Worm (Caenorhabditis elegans) whole organism, late embryonic: ENCODE results near the gene rgs-10.
"Not testable (repeated sequence)": the region's sequence is repeated elsewhere in the genome, so short reads cannot be mapped to it uniquely, and the experiment has no call there.

Experiments
- C08G9.2 ChIP-seq: sonication (generic microtip); optimal IDR thresholded peaks from 2 replicates; lab custom pipeline; 2016; ENCODE audit warnings: mild to moderate bottlenecking, missing genetic modification characterization, moderate library complexity, missing compliant biosample characterization
- F13H6.1 ChIP-seq: sonication (generic microtip); optimal IDR thresholded peaks from 2 replicates; lab custom pipeline; 2016; ENCODE audit warnings: missing genetic modification characterization, missing compliant biosample characterization
- K02D7.2 ChIP-seq: sonication (generic microtip); optimal IDR thresholded peaks from 2 replicates; lab custom pipeline; 2017; ENCODE audit warnings: mild to moderate bottlenecking, missing genetic modification characterization, missing compliant biosample characterization
- Y22D7AL.16 ChIP-seq: sonication (generic microtip); optimal IDR thresholded peaks from 2 replicates; lab custom pipeline; 2016; ENCODE audit warnings: missing genetic modification characterization, missing compliant biosample characterization
- ahr-1 ChIP-seq: sonication (generic microtip); optimal IDR thresholded peaks from 2 replicates; lab custom pipeline; 2016; ENCODE audit warnings: missing genetic modification characterization, missing compliant biosample characterization
- ama-1 ChIP-seq: fragments of 150-350 bp; optimal IDR thresholded peaks from 2 replicates; lab custom pipeline; 2014
- ceh-14 ChIP-seq: sonication (generic microtip); optimal IDR thresholded peaks from 2 replicates; lab custom pipeline; 2016; ENCODE audit warnings: missing genotype, missing genetic modification characterization, missing compliant biosample characterization
- ceh-18 ChIP-seq: sonication (generic microtip); optimal IDR thresholded peaks from 2 replicates; lab custom pipeline; 2016; ENCODE audit warnings: missing genetic modification characterization, missing compliant biosample characterization
- ceh-19 ChIP-seq: fragments of 200-800 bp; sonication (Bioruptor generic); optimal IDR thresholded peaks from 2 replicates; lab custom pipeline; 2018; ENCODE audit warnings: mild to moderate bottlenecking, missing genetic modification characterization, missing compliant biosample characterization
- ceh-2 ChIP-seq: sonication (generic microtip); optimal IDR thresholded peaks from 2 replicates; lab custom pipeline; 2016; ENCODE audit warnings: missing genotype, missing genetic modification characterization, missing compliant biosample characterization
- ceh-22 ChIP-seq: sonication (generic microtip); optimal IDR thresholded peaks from 2 replicates; lab custom pipeline; 2017; ENCODE audit warnings: missing biosample characterization, missing genetic modification characterization
- ceh-31 ChIP-seq: sonication (generic microtip); optimal IDR thresholded peaks from 2 replicates; lab custom pipeline; 2016; ENCODE audit warnings: missing genetic modification characterization, missing compliant biosample characterization
- ceh-34 ChIP-seq: sonication (generic microtip); optimal IDR thresholded peaks from 2 replicates; lab custom pipeline; 2016; ENCODE audit warnings: mild to moderate bottlenecking, missing genetic modification characterization, missing compliant biosample characterization
- ceh-48 ChIP-seq: sonication (generic microtip); optimal IDR thresholded peaks from 2 replicates; lab custom pipeline; 2016; ENCODE audit warnings: missing genetic modification characterization, inconsistent platforms, missing compliant biosample characterization
- ceh-6 ChIP-seq: fragments of 200-800 bp; sonication (Bioruptor generic); optimal IDR thresholded peaks from 2 replicates; lab custom pipeline; 2018; ENCODE audit warnings: mild to moderate bottlenecking, missing genetic modification characterization, missing compliant biosample characterization
- ceh-9 ChIP-seq: sonication (generic microtip); optimal IDR thresholded peaks from 2 replicates; lab custom pipeline; 2016; ENCODE audit warnings: mild to moderate bottlenecking, missing genetic modification characterization, inconsistent platforms, missing compliant biosample characterization
- elt-2 ChIP-seq: sonication (generic microtip); optimal IDR thresholded peaks from 2 replicates; lab custom pipeline; 2016; ENCODE audit warnings: missing genetic modification reagents, missing genetic modification characterization, missing compliant biosample characterization
- ets-4 ChIP-seq: sonication (generic microtip); optimal IDR thresholded peaks from 2 replicates; lab custom pipeline; 2016; ENCODE audit warnings: missing genetic modification characterization, missing compliant biosample characterization
- eyg-1 ChIP-seq: sonication (generic microtip); optimal IDR thresholded peaks from 2 replicates; lab custom pipeline; 2016; ENCODE audit warnings: missing genotype, missing genetic modification characterization, missing compliant biosample characterization
- fkh-10 ChIP-seq: fragments of 150-350 bp; optimal IDR thresholded peaks from 2 replicates; lab custom pipeline; 2014; ENCODE audit warnings: missing biosample characterization, missing genetic modification reagents, missing genetic modification characterization
- hlh-13 ChIP-seq: fragments of 200-800 bp; sonication (Bioruptor generic); optimal IDR thresholded peaks from 2 replicates; lab custom pipeline; 2018; ENCODE audit warnings: mild to moderate bottlenecking, missing genetic modification characterization, missing compliant biosample characterization
- hlh-15 ChIP-seq: sonication (generic microtip); optimal IDR thresholded peaks from 2 replicates; lab custom pipeline; 2016; ENCODE audit warnings: missing genetic modification characterization, missing compliant biosample characterization
- hlh-6 ChIP-seq: sonication (generic microtip); optimal IDR thresholded peaks from 2 replicates; lab custom pipeline; 2016; ENCODE audit warnings: missing genotype, missing genetic modification characterization, missing compliant biosample characterization
- mec-3 ChIP-seq: sonication (generic microtip); optimal IDR thresholded peaks from 2 replicates; lab custom pipeline; 2016; ENCODE audit warnings: borderline replicate concordance, missing genetic modification characterization, missing compliant biosample characterization
- nfya-1 ChIP-seq: sonication (generic microtip); optimal IDR thresholded peaks from 2 replicates; lab custom pipeline; 2017; ENCODE audit warnings: missing genetic modification characterization, mild to moderate bottlenecking, missing compliant biosample characterization, antibody characterized with exemption, moderate library complexity
- nhr-232 ChIP-seq: sonication (generic microtip); optimal IDR thresholded peaks from 2 replicates; lab custom pipeline; 2016; ENCODE audit warnings: missing genetic modification characterization, missing compliant biosample characterization
- npax-4 ChIP-seq: sonication (generic microtip); optimal IDR thresholded peaks from 2 replicates; lab custom pipeline; 2016; ENCODE audit warnings: missing genetic modification characterization, missing compliant biosample characterization
- odd-2 ChIP-seq: sonication (generic microtip); optimal IDR thresholded peaks from 2 replicates; lab custom pipeline; 2017; ENCODE audit warnings: antibody characterized with exemption, mild to moderate bottlenecking, missing genetic modification characterization, missing compliant biosample characterization
- pat-9 ChIP-seq: fragments of 200-800 bp; sonication (Bioruptor generic); optimal IDR thresholded peaks from 2 replicates; lab custom pipeline; 2018; ENCODE audit warnings: mild to moderate bottlenecking, missing genetic modification characterization, moderate library complexity, missing compliant biosample characterization
- pax-1 ChIP-seq: fragments of 150-350 bp; optimal IDR thresholded peaks from 2 replicates; lab custom pipeline; 2014; ENCODE audit warnings: missing biosample characterization, missing genetic modification characterization
- pha-4 ChIP-seq: fragments of 150-350 bp; optimal IDR thresholded peaks from 2 replicates; lab custom pipeline; 2018; ENCODE audit warnings: missing biosample characterization, missing genetic modification reagents, missing genetic modification characterization
- pqm-1 ChIP-seq: sonication (generic microtip); optimal IDR thresholded peaks from 2 replicates; lab custom pipeline; 2016; ENCODE audit warnings: missing genetic modification characterization, missing compliant biosample characterization
- ref-2 ChIP-seq: sonication (generic microtip); optimal IDR thresholded peaks from 2 replicates; lab custom pipeline; 2016; ENCODE audit warnings: missing genetic modification characterization, missing compliant biosample characterization
- rnt-1 ChIP-seq: sonication (generic microtip); optimal IDR thresholded peaks from 2 replicates; lab custom pipeline; 2016; ENCODE audit warnings: missing genetic modification characterization, missing compliant biosample characterization
- sdc-2 ChIP-seq: sonication (generic microtip); optimal IDR thresholded peaks from 2 replicates; lab custom pipeline; 2016; ENCODE audit warnings: missing genotype, missing genetic modification characterization, missing compliant biosample characterization
- syd-9 ChIP-seq: sonication (generic microtip); optimal IDR thresholded peaks from 2 replicates; lab custom pipeline; 2016; ENCODE audit warnings: mild to moderate bottlenecking, missing genetic modification characterization, moderate library complexity, missing compliant biosample characterization
- tbx-2 ChIP-seq: sonication (generic microtip); optimal IDR thresholded peaks from 2 replicates; lab custom pipeline; 2016; ENCODE audit warnings: missing genetic modification characterization, missing compliant biosample characterization
- ttx-3 ChIP-seq: sonication (generic microtip); optimal IDR thresholded peaks from 2 replicates; lab custom pipeline; 2016; ENCODE audit warnings: missing genetic modification reagents, missing genetic modification characterization, missing compliant biosample characterization
- unc-42 ChIP-seq: sonication (generic microtip); optimal IDR thresholded peaks from 2 replicates; lab custom pipeline; 2016; ENCODE audit warnings: missing genotype, missing genetic modification characterization, missing compliant biosample characterization
- unc-55 ChIP-seq: sonication (generic microtip); optimal IDR thresholded peaks from 2 replicates; lab custom pipeline; 2017; ENCODE audit warnings: missing biosample characterization, missing genetic modification reagents, missing genetic modification characterization
- unc-86 ChIP-seq: sonication (generic microtip); optimal IDR thresholded peaks from 2 replicates; lab custom pipeline; 2016; ENCODE audit warnings: missing genetic modification characterization, missing compliant biosample characterization
- zip-5 ChIP-seq: sonication (generic microtip); optimal IDR thresholded peaks from 2 replicates; lab custom pipeline; 2016; ENCODE audit warnings: missing genetic modification characterization, missing compliant biosample characterization
- ztf-16 ChIP-seq: sonication (generic microtip); optimal IDR thresholded peaks from 2 replicates; lab custom pipeline; 2017; ENCODE audit warnings: missing genetic modification characterization, missing compliant biosample characterization

rgs-10 gene

ce11 chrX:14964253-14964652, 1.7 kb downstream of the rgs-10 start, which contains the start of gene rgs-11:
Gene rgs-11, plus strand, starts transcription at chrX:14964553.
- TF ChIP-seq pax-1 (tag; lab: Kevin White, UChicago) (no peak), ceh-31 (tag; lab: Kevin White, UChicago) (no peak), ets-4 (tag; lab: Kevin White, UChicago) (no peak), pat-9 (tag; lab: Kevin White, UChicago) (no peak), npax-4 (tag; lab: Kevin White, UChicago) (no peak), pqm-1 (tag; lab: Kevin White, UChicago) (no peak), ceh-48 (no peak), sdc-2 (no peak), ceh-14 (tag; lab: Kevin White, UChicago) (no peak), ref-2 (tag; lab: Kevin White, UChicago) (no peak), K02D7.2 (tag; lab: Kevin White, UChicago) (no peak), odd-2 (tag; lab: Kevin White, UChicago) (no peak), ceh-6 (GFP tag; lab: Kevin White, UChicago) (no peak), ahr-1 (tag; lab: Kevin White, UChicago) (no peak), hlh-6 (tag; lab: Kevin White, UChicago) (no peak), F13H6.1 (tag; lab: Kevin White, UChicago) (no peak), ztf-16 (tag; lab: Kevin White, UChicago) (no peak), rnt-1 (tag; lab: Kevin White, UChicago) (no peak)

DNA sequence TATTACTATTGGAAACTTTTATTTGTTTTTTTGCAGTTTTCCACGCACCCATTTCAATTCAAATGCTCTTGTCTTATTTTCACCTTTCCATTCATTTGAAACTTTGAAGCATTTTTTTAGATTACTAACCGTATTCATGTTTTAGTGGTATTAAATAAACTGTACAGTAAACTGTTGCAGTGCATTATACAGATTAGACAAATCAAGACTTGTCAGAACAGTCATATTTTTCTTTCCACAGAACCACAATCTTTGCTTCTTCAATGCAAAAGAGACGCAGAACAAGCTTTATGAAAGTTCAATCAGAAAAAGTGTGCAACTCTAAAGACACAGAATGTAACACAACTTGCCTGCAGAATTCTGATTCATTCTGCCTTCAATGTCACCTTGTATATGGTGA, 3.2 kb downstream of the rgs-10 start, which contains the start of gene F45B8.5:
F45B8.5 (plus strand) TSS at position 301 of the 400 bp plus-strand sequence.
- no peak for TF ChIP-seq ceh-34 (tag; lab: Kevin White, UChicago)
- TF ChIP-seq mec-3 = no peak
- TF ChIP-seq ceh-14 (tag; lab: Kevin White, UChicago) = no peak
- TF ChIP-seq pha-4 (tag; lab: Kevin White, UChicago) = no peak
- no peak for TF ChIP-seq ceh-18 (tag; lab: Kevin White, UChicago)
- TF ChIP-seq unc-55 (GFP tag; lab: Kevin White, UChicago) = no peak
- TF ChIP-seq Y22D7AL.16 (tag; lab: Kevin White, UChicago) = no peak
- TF ChIP-seq eyg-1 (tag; lab: Kevin White, UChicago) = no peak

- not testable (repeated sequence) for TF ChIP-seq ceh-19 (GFP tag; lab: Kevin White, UChicago); nhr-232; ceh-6 (GFP tag; lab: Kevin White, UChicago)
Observed at ce11 chrX:14966515-14966914, 4.0 kb downstream of the rgs-10 start, which contains the start of gene F20D1.22. Gene F20D1.22, plus strand, starts transcription at chrX:14966815.

DNA sequence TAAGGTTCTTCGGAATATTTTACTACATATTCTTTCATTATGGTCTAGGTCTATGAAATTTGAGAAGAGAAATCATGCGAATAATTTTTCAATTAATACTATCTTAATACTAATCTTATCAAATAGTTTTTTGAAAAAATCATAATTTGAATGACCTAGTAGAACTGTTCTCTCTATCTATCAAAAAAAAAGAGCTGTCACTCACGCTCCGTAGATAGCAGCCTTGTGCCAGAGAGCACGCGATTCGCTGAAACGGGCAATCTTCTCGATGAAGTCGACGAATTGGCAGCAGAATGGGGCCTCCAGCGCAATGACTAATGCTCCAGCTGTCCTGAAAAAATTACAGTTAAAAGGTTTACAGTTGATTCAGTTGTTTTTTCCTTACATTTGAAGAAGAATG, 7.1 kb downstream of the rgs-10 start:
- TF ChIP-seq syd-9 (no peak), Y22D7AL.16 (tag; lab: Kevin White, UChicago) (no peak), C08G9.2 (tag; lab: Kevin White, UChicago) (no peak), K02D7.2 (tag; lab: Kevin White, UChicago) (no peak), ceh-19 (GFP tag; lab: Kevin White, UChicago) (no peak), ama-1 (no peak), sdc-2 (no peak), ceh-9 (no peak), ztf-16 (tag; lab: Kevin White, UChicago) (no peak)

DNA sequence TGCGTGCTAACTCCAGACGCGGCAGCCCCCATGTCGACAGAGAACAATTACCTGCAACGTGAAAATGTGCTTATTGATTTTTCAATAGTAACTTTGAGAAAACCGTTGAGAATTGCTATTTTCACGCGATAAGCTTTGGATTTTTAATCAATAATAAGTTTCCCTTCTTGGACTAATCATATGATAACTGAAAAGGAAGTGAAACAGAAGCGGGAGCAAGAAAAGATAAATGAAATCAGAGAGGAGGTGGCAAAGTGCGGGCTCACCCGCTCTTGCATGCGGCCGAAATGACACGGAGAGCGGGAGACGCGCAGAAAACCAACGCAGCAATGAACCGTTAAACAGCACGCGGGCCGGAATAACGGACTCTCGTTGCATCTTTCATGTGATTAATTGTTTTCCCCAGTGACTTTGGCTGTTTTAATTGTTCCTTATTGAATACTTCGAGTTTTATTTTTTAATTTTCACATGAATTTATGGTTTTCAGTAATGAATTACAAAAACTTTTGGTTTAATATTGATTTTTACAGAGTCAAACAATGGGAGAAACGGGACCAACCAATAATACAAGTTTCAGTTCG, 7.8 kb downstream of the rgs-10 start, which contains the start of the genes flwr-1 and tbc-1:
flwr-1 (minus strand) TSS at position 51 of the 581 bp plus-strand sequence.
tbc-1 (plus strand) TSS at position 531 of the 581 bp plus-strand sequence.
- no peak for TF ChIP-seq fkh-10 (GFP tag; lab: Kevin White, UChicago)
- TF ChIP-seq hlh-15 (tag; lab: Kevin White, UChicago) = no peak
- TF ChIP-seq syd-9 = no peak
- peak; percentile 39 for TF ChIP-seq tbx-2 (tag; lab: Kevin White, UChicago)
- peak; percentile 53 for TF ChIP-seq ceh-14 (tag; lab: Kevin White, UChicago)
- no peak for TF ChIP-seq ceh-22 (tag; lab: Kevin White, UChicago)
- TF ChIP-seq ceh-31 (tag; lab: Kevin White, UChicago) = peak; percentile 36
- TF ChIP-seq ceh-6 (GFP tag; lab: Kevin White, UChicago) = no peak
- TF ChIP-seq unc-42 (tag; lab: Kevin White, UChicago) = peak; percentile 62
- peak; percentile 20 for TF ChIP-seq elt-2 (tag; lab: Kevin White, UChicago)
- no peak for TF ChIP-seq npax-4 (tag; lab: Kevin White, UChicago)
- TF ChIP-seq eyg-1 (tag; lab: Kevin White, UChicago) = no peak
- TF ChIP-seq ztf-16 (tag; lab: Kevin White, UChicago) = no peak
- no peak for TF ChIP-seq nfya-1 (tag; lab: Kevin White, UChicago)
- no peak for TF ChIP-seq K02D7.2 (tag; lab: Kevin White, UChicago)
- TF ChIP-seq rnt-1 (tag; lab: Kevin White, UChicago) = no peak
- no peak for TF ChIP-seq ceh-9
- TF ChIP-seq F13H6.1 (tag; lab: Kevin White, UChicago) = no peak
- TF ChIP-seq ttx-3 = no peak
- TF ChIP-seq ceh-2 = no peak
- no peak for TF ChIP-seq zip-5
- no peak for TF ChIP-seq hlh-13
- peak; percentile 19 for TF ChIP-seq ceh-48
- TF ChIP-seq C08G9.2 (tag; lab: Kevin White, UChicago) = no peak
- no peak for TF ChIP-seq unc-86
